Fruit fly (Drosophila melanogaster) Kc167 (cell line): Measurements from ENCODE around the gene CG34454.

Experiments
- Myc ChIP-seq: fragments of >200 bp; optimal IDR thresholded peaks from 2 replicates; lab custom pipeline; 2017; ENCODE audit warnings: missing external identifiers
- Sin3A ChIP-seq: fragments of >200 bp; optimal IDR thresholded peaks from 2 replicates; lab custom pipeline; 2018; ENCODE audit warnings: missing external identifiers
- h ChIP-seq: fragments of >200 bp; optimal IDR thresholded peaks from 3 replicates; lab custom pipeline; 2018; ENCODE audit warnings: missing external identifiers
- insv ChIP-seq: fragments of >200 bp; optimal IDR thresholded peaks from 3 replicates; lab custom pipeline; 2018; ENCODE audit warnings: missing external identifiers
- psq ChIP-seq: fragments of >200 bp; optimal IDR thresholded peaks from 2 replicates; lab custom pipeline; 2017; ENCODE audit warnings: missing external identifiers
- ttk ChIP-seq: sonication (Bioruptor generic); optimal IDR thresholded peaks from 2 replicates; lab custom pipeline; 2017; ENCODE audit warnings: missing external identifiers

The CG34454 gene

DNA sequence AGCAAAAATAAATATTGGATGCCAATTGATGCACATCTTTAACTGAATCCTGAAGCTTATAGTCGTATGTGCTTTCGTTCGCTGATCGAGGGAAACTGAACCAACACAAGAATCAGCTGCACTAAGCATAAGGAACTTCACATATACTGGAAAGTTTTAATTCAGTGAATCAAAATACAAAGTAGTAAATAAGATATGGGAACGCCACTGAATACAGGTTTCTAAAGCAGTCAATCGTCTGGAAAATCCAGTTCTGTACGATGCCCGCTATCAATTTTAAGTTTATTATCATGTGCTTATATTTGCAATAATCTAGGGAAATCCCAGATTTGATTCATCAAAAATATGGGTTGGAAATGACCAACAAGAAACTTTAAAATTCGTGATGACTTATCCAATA is at the start of gene CG34454:
CG34454 (minus strand) TSS at position 84 of the 400 bp plus-strand sequence.
- TF ChIP-seq psq (lab: Kevin White, UChicago): no peak

DNA sequence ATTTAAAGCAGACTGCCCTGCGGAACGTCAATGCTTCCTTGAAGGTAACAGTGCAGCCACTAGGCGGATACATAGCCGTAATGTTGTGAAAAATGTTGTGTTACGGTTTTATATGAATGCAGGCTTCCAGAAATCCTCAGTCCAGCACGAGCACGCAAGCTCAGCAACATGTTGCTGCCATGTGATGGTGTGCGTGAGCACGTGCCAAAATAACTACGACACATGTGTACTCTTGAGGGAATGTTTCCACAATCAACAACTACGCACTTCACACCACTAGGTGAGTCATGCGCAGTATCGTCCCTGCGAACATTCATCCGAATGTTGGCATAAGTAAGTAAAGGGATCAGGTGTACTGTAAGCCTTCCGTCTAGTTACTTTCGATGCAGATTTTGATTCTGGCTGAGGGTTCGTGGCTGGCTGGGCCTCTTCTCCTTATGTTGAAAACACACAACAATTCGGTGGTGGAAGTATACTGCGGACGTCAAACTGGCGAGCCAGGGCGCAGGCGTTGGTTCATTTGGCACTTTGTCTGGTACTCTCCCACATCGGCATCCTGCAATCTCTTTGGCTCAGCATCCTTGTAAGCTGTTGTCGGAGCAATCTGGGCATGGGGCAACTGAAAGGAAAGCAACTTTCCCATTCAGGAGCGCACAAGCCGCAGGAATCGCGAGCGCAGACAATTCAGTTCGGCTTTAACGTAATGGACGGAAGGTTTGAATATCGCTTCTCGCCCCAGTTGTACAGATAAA is 44.8 kb upstream of the CG34454 start, which contains the start of gene RhoGEF3:
RhoGEF3 (plus strand) TSS at position 702 of the 752 bp plus-strand sequence.
- TF ChIP-seq ttk (lab: Kevin White, UChicago) (no peak), insv (no peak), Myc (lab: Kevin White, UChicago) (no peak), h (lab: Kevin White, UChicago) (no peak), Sin3A (lab: Kevin White, UChicago) (no peak), psq (lab: Kevin White, UChicago) (no peak)

DNA sequence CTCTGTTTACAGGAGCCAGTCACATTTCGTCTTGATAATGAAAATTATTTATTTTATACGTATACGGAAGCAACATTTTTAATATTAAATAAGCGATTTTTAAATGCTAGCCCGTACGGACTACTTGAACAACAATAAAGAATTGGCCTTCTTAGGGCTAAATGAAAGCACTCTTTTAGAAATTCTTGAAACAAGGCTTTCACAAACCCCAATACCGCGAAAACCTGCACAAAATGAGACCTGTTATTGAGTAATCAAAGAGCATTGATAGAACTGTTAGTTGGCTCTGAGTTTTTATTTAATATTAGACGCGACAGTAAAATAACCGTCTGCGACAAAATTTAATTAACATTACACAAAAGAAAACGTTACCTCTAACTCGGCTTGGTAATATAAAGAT is 42.7 kb upstream of the CG34454 start, which contains the start of gene ttm2:
ttm2 (plus strand) TSS at position 301 of the 400 bp plus-strand sequence.
- TF ChIP-seq Sin3A (lab: Kevin White, UChicago): no peak
- TF ChIP-seq Myc (lab: Kevin White, UChicago): no peak
- no peak for TF ChIP-seq psq (lab: Kevin White, UChicago)
- TF ChIP-seq insv: no peak
- TF ChIP-seq h (lab: Kevin White, UChicago): no peak
- TF ChIP-seq ttk (lab: Kevin White, UChicago): no peak

DNA sequence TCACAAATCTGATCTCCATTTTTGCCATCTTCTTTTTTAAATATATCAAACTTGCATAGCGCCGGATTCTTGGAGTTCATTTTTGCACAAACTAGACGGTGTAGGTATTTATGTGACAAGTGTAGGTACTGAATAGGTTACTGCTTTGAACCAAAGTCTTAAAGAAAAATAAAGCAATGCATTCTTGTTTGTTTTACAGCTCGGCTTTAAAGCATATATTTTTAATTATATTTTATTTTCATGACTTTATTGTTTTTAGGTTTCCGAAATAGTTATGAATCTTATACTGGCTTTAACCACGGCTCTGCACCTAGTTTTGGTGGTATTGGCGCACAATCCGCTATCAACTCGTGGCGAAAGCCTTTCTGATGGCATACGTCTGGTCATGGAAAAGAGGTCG is 41.1 kb upstream of the CG34454 start, which contains the start of gene CG32845:
CG32845 (minus strand) TSS at position 101 of the 400 bp plus-strand sequence.
- TF ChIP-seq psq (lab: Kevin White, UChicago): no peak
- no peak for TF ChIP-seq Sin3A (lab: Kevin White, UChicago)
- TF ChIP-seq Myc (lab: Kevin White, UChicago): no peak
- no peak for TF ChIP-seq h (lab: Kevin White, UChicago)
- TF ChIP-seq insv: no peak
- TF ChIP-seq ttk (lab: Kevin White, UChicago): no peak

DNA sequence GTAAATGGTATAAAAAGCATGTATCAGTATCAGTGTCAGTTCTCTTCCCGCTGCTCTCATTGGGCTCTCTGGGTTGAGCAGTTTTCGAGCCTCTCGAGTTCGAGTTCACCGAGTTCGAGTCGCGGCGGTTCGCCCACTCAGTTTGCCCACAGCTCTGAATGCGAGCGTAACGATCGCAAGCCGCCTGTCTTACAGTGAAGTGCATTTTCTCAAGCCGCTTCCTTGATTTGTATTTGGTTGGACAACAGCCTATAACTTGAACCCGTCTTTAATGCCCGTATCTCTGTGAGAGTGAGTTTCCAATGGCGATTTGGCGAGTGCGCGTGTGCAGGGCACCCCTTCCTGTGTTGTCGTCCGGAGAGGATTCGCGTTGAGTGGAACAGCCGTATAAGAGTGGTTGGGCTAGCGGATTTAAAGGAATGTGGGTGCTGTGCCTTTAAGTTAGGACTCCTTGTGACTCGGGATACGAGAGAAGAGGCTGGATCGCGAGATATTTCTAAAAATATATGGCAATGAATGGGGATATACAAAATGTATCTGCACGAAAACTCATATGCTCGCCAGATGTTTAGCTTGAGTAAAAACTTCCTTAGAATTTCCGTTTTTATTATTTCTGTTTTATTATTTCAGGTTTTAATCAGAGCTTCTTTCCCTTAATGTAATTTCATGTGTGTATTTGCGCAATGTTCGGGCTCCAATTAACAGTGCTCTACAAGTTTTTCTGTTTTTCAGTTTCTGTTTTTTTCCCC is 39.5 kb upstream of the CG34454 start:
- TF ChIP-seq Sin3A (lab: Kevin White, UChicago) (no peak), h (lab: Kevin White, UChicago) (no peak), ttk (lab: Kevin White, UChicago) (no peak), psq (lab: Kevin White, UChicago) (no peak), Myc (lab: Kevin White, UChicago) (no peak)

DNA sequence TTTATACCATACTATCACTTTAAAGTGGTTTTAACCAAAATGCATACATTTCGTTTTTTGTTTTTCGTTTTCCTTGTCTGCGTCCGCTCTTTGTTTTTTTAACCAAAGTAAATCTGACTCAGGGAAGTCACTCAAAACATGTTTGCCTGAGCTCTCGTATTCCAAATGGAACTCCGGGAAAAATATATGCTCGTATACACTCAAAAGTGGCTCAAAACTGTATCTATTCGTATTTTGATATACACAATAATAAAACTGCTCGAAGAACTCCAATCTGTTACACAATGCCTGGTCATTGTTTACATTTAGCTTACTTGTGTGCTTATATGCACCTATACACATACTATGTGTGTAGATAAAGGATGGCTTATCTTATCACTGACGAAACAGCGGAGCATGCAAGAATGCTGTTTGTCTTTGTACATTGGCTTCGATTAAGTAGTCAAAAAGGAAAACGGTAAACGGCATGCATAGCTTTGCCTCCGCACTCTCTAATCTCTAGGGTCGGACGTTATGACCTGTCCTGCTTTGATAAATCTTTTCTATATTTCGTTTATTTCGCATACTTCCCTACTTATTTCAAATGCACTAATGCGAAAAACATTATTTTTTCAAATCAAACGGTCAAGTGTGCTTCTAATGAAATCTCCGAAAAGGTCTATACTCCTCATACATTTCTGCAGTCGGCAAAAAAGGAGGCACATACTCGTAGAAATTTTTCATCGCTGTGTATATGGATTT is 38.8 kb upstream of the CG34454 start, which contains the start of gene miple2:
miple2 (plus strand) TSS at position 441 of the 741 bp plus-strand sequence.
- TF ChIP-seq Sin3A (lab: Kevin White, UChicago) (no peak), h (lab: Kevin White, UChicago) (no peak), psq (lab: Kevin White, UChicago) (no peak), Myc (lab: Kevin White, UChicago) (no peak), ttk (lab: Kevin White, UChicago) (no peak), insv (no peak)

DNA sequence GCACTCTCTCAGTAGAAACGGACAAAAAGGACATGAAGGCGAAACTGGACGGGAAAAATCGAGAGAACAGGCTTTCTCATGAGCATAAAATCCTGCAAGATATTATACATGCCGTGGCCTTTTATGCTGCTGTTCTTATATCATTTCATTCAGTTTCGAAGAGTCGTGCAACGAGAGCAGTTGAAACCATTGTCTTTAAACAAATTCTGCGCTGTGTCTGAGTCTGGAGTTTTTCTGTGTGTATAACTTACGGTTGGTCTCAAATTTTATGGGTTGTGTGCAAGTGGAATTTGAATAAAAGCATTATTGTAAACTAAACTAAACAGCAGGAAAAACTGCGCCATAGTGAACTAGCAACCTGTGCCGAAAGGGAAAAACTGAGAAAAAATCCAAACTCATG is 35.5 kb upstream of the CG34454 start:
- no peak for TF ChIP-seq ttk (lab: Kevin White, UChicago)
- TF ChIP-seq Myc (lab: Kevin White, UChicago): no peak
- TF ChIP-seq psq (lab: Kevin White, UChicago): no peak
- TF ChIP-seq insv: no peak
- TF ChIP-seq Sin3A (lab: Kevin White, UChicago): no peak
- TF ChIP-seq h (lab: Kevin White, UChicago): no peak

DNA sequence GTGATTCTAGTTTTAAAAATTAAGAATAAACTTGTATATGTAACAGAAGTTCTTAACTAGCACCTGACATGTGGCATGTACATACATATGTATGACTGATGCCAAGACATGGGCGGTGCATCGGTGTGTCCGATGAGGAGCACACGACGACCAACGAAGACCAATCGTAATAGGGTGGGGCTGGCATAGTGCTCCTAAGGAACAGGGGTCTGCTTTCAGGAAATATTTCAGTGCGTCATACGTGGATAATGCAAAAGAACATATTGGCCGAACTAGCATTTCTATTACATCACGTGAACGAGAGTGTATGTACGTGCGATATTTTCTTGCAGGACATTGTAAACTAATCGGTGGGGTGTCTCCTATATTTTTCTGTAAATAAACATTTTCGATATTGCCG is 34.9 kb upstream of the CG34454 start, which contains the start of gene miple1:
miple1 (plus strand) TSS at position 217 of the 400 bp plus-strand sequence.
- TF ChIP-seq ttk (lab: Kevin White, UChicago) (no peak), Myc (lab: Kevin White, UChicago) (no peak), insv (no peak), psq (lab: Kevin White, UChicago) (no peak), Sin3A (lab: Kevin White, UChicago) (no peak), h (lab: Kevin White, UChicago) (no peak)

DNA sequence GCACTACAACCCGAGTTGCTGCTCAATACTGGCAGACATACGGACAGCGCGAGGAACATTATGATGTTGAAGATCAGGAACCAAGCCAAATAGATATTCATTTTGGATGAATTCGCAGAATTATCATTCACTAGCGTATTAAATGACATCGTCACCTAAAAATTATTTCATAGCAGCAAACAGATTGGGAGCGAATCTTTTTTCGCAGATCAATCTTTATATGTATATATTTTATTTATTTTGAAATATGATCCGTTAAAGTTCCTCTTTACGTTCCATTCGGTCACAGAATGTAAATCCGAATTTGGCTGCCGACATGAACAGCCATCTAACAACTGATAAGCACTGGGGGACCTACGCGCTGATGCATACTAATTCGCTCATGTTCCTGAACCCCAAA is 33.7 kb upstream of the CG34454 start, which contains the start of gene CG34263:
CG34263 (minus strand) TSS at position 101 of the 400 bp plus-strand sequence.
- TF ChIP-seq psq (lab: Kevin White, UChicago) (no peak), Sin3A (lab: Kevin White, UChicago) (no peak), ttk (lab: Kevin White, UChicago) (no peak), h (lab: Kevin White, UChicago) (no peak), Myc (lab: Kevin White, UChicago) (no peak), insv (no peak)

DNA sequence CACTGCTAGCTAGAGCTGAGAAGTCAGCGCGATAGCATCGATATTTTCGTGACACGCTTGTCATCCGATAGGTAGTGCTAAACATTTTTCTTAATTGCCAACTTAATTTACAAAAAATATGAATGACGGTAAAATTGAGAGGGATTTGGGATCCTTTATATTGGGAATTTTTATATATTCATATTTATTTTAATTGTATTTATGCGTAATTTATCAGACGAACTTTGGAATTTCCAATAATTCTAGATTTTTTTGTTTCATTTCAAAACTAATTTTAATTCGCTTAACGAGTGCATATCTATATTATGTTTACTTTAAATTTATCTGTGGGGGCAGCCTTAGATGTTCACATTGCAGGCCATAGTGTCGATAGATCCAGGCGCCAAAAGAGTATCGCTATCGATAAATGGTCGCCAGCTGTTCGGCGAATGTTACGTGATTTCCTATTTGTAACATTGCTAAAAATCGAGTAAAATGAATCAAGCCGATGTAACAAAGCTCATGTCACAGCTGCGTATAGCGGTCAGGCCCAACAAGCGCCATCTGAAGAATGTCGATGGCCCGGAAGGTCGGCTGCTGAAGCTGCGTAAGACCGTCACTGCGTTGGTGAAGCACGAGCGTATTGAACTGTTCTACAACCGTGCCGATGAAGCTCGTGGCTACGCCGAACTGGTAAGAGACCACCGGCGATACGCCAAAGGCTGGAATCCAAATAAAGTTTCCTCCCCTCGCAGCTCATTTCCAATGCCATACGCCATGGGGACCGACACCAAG is 32.4 kb upstream of the CG34454 start, which contains the start of the genes Tudor-SN and mRpL17:
Tudor-SN (minus strand) TSS at position 3 of the 774 bp plus-strand sequence.
mRpL17 (plus strand) TSS at position 402 of the 774 bp plus-strand sequence.
- TF ChIP-seq Sin3A (lab: Kevin White, UChicago) (no peak), h (lab: Kevin White, UChicago) (no peak), insv (no peak), Myc (lab: Kevin White, UChicago) (no peak), ttk (lab: Kevin White, UChicago) (no peak), psq (lab: Kevin White, UChicago) (no peak)
